Worm (Caenorhabditis elegans) whole organism, early embryonic: ENCODE data around the gene dnj-16.

Experiments
- F13C5.2 ChIP-seq: sonication (generic microtip); optimal IDR thresholded peaks from 2 replicates; lab custom pipeline; 2017; ENCODE audit warnings: mild to moderate bottlenecking, missing genetic modification characterization, inconsistent platforms, missing compliant biosample characterization
- aly-1 ChIP-seq: sonication (generic microtip); optimal IDR thresholded peaks from 2 replicates; lab custom pipeline; 2016; ENCODE audit warnings: missing genetic modification characterization, missing compliant biosample characterization
- ama-1 ChIP-seq: fragments of 150-350 bp; optimal IDR thresholded peaks from 2 replicates; lab custom pipeline; 2014
- ceh-36 ChIP-seq: sonication (generic microtip); optimal IDR thresholded peaks from 2 replicates; lab custom pipeline; 2016; ENCODE audit warnings: missing genetic modification characterization, inconsistent platforms, missing compliant biosample characterization
- flt-1 ChIP-seq: fragments of 200-800 bp; sonication (Bioruptor generic); IDR thresholded peaks from 2 replicates; pipeline ENCODE4 v1.3.6; 2022; ENCODE audit warnings: missing genetic modification characterization, missing compliant biosample characterization
- hmg-4 ChIP-seq: fragments of 200-800 bp; sonication (Bioruptor generic); optimal IDR thresholded peaks from 2 replicates; lab custom pipeline; 2018; ENCODE audit warnings: mild to moderate bottlenecking, missing genetic modification characterization, missing compliant biosample characterization
- scrt-1 ChIP-seq: fragments of 200-800 bp; sonication (Bioruptor generic); IDR thresholded peaks from 2 replicates; pipeline ENCODE4 v1.3.6; 2022; ENCODE audit warnings: missing genetic modification characterization, missing compliant biosample characterization

DNA sequence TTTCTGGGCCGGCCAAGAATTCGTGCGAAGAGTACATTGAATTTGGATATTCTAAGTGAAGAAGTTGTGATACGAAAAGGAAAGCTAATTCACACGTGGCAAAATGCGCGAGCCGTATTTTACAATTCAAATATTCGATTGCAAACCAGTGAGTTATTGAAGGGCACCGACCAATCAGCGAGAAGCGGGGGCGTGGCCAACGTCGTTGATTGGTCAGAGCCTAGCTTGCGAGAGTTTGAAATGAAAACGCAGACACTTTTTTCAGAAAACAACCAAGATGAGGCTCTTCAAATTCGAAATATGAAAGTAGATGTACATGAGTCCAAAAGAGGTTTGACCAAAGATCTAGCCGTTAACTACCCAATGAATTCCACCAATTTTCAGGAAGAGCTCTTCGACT lies 19.7 kb downstream of the dnj-16 start:
- TF ChIP-seq hmg-4 (no peak), ama-1 (lab: Kevin White, UChicago) (no peak), flt-1 (no peak), scrt-1 (GFP tag; lab: Robert Waterston, UW) (no peak), aly-1 (tag; lab: Kevin White, UChicago) (no peak), ceh-36 (no peak), F13C5.2 (tag; lab: Kevin White, UChicago) (no peak)
